Fruit fly (Drosophila melanogaster) whole organism, prepupa: ENCODE results near the gene CG15695.

ENCODE experiments used
- Blimp-1 ChIP-seq: fragments of 200-800 bp; sonication (Bioruptor generic); optimal IDR thresholded peaks from 3 replicates; lab custom pipeline; 2017; ENCODE audit warnings: missing biosample characterization, missing genetic modification characterization, mild to moderate bottlenecking, moderate library complexity, missing genetic modification reagents
- CG10631 ChIP-seq: fragments of 200-800 bp; sonication (Bioruptor generic); optimal IDR thresholded peaks from 2 replicates; lab custom pipeline; 2016; ENCODE audit warnings: missing biosample characterization, missing genetic modification characterization
- CG11294 ChIP-seq: fragments of 200-800 bp; sonication (Bioruptor generic); IDR thresholded peaks from 2 replicates; pipeline ENCODE4 v1.3.6; 2022; ENCODE audit warnings: missing biosample characterization, missing genetic modification characterization
- CG11762 ChIP-seq: fragments of 200-800 bp; sonication (Bioruptor generic); optimal IDR thresholded peaks from 3 replicates; lab custom pipeline; 2016; ENCODE audit warnings: missing biosample characterization, missing genetic modification characterization; ENCODE audit not compliant: insufficient read depth
- CG11902 ChIP-seq: fragments of 200-800 bp; sonication (Bioruptor generic); optimal IDR thresholded peaks from 3 replicates; lab custom pipeline; 2016; ENCODE audit warnings: missing biosample characterization, missing genetic modification characterization
- CG15336 ChIP-seq: fragments of 200-800 bp; sonication (Bioruptor generic); IDR thresholded peaks from 2 replicates; pipeline ENCODE4 v1.3.6; 2022; ENCODE audit warnings: missing biosample characterization, missing genetic modification characterization
- CG1621 ChIP-seq: fragments of 200-800 bp; sonication (Bioruptor generic); optimal IDR thresholded peaks from 3 replicates; lab custom pipeline; 2018; ENCODE audit warnings: missing biosample characterization, mild to moderate bottlenecking, missing genetic modification characterization
- CG16779 ChIP-seq: fragments of 200-800 bp; sonication (Bioruptor generic); optimal IDR thresholded peaks from 3 replicates; lab custom pipeline; 2017; ENCODE audit warnings: missing biosample characterization, mild to moderate bottlenecking, missing genetic modification characterization
- CG3032 ChIP-seq: fragments of 200-800 bp; optimal IDR thresholded peaks from 2 replicates; lab custom pipeline; 2019; ENCODE audit warnings: missing biosample characterization, mild to moderate bottlenecking, missing genetic modification characterization, moderate library complexity
- CG4318 ChIP-seq: fragments of 200-800 bp; sonication (Bioruptor generic); optimal IDR thresholded peaks from 3 replicates; lab custom pipeline; 2017; ENCODE audit warnings: missing biosample characterization, mild to moderate bottlenecking, missing genetic modification characterization
- CG6163 ChIP-seq: fragments of 200-800 bp; sonication (Bioruptor generic); IDR thresholded peaks from 3 replicates; pipeline ENCODE4 v1.3.6; 2022; ENCODE audit warnings: missing biosample characterization, missing genetic modification characterization
- CG6276 ChIP-seq: fragments of 200-800 bp; sonication (Bioruptor generic); optimal IDR thresholded peaks from 2 replicates; lab custom pipeline; 2017; ENCODE audit warnings: missing biosample characterization, mild to moderate bottlenecking, missing genetic modification characterization
- CG6792 ChIP-seq: fragments of 200-800 bp; sonication (Bioruptor generic); optimal IDR thresholded peaks from 3 replicates; lab custom pipeline; 2016; ENCODE audit warnings: missing biosample characterization, missing genetic modification characterization
- CG6808 ChIP-seq: fragments of 200-800 bp; sonication (Bioruptor generic); optimal IDR thresholded peaks from 3 replicates; lab custom pipeline; 2017; ENCODE audit warnings: missing biosample characterization, missing genetic modification characterization, mild to moderate bottlenecking, moderate library complexity, missing genetic modification reagents
- CG7368 ChIP-seq: fragments of 200-800 bp; sonication (Bioruptor generic); optimal IDR thresholded peaks from 3 replicates; lab custom pipeline; 2016; ENCODE audit warnings: missing biosample characterization, missing genetic modification characterization
- CG8119 ChIP-seq: fragments of 200-800 bp; sonication (Bioruptor generic); IDR thresholded peaks from 3 replicates; pipeline ENCODE4 v1.3.6; 2022; ENCODE audit warnings: missing biosample characterization, missing genetic modification characterization
- CG9139 ChIP-seq: fragments of 200-800 bp; sonication (Bioruptor generic); optimal IDR thresholded peaks from 3 replicates; lab custom pipeline; 2017; ENCODE audit warnings: missing biosample characterization, mild to moderate bottlenecking, missing genetic modification characterization
- Eip75B ChIP-seq: fragments of 200-800 bp; sonication (Bioruptor generic); optimal IDR thresholded peaks from 3 replicates; lab custom pipeline; 2016; ENCODE audit warnings: missing biosample characterization, missing genetic modification characterization
- Eip78C ChIP-seq: fragments of 200-800 bp; sonication (Bioruptor generic); peaks from one replicate; lab custom pipeline; 2016; ENCODE audit warnings: missing biosample characterization, missing genetic modification characterization
- Eip93F ChIP-seq: fragments of 200-800 bp; sonication (Bioruptor generic); optimal IDR thresholded peaks from 2 replicates; lab custom pipeline; 2016; ENCODE audit warnings: missing biosample characterization, mild to moderate bottlenecking, missing genetic modification characterization
- Ets96B ChIP-seq: fragments of 200-800 bp; optimal IDR thresholded peaks from 2 replicates; lab custom pipeline; 2019; ENCODE audit warnings: missing biosample characterization, mild to moderate bottlenecking, missing genetic modification characterization, moderate library complexity
- Hr39 ChIP-seq: fragments of 200-800 bp; sonication (Bioruptor generic); optimal IDR thresholded peaks from 2 replicates; lab custom pipeline; 2016; ENCODE audit warnings: missing biosample characterization, missing genetic modification characterization
- Met ChIP-seq: fragments of 200-800 bp; sonication (Bioruptor generic); optimal IDR thresholded peaks from 3 replicates; lab custom pipeline; 2016; ENCODE audit warnings: missing biosample characterization, missing genetic modification characterization
- OdsH ChIP-seq: fragments of 200-800 bp; sonication (Bioruptor generic); optimal IDR thresholded peaks from 3 replicates; lab custom pipeline; 2016; ENCODE audit warnings: missing biosample characterization, missing genetic modification characterization
- Smox ChIP-seq: fragments of 200-800 bp; sonication (Bioruptor generic); optimal IDR thresholded peaks from 3 replicates; lab custom pipeline; 2016; ENCODE audit warnings: missing biosample characterization, missing genetic modification characterization
- Sox14 ChIP-seq: fragments of 200-800 bp; sonication (Bioruptor generic); optimal IDR thresholded peaks from 3 replicates; lab custom pipeline; 2016; ENCODE audit warnings: missing biosample characterization, missing genetic modification characterization
- Sox15 ChIP-seq: fragments of 200-800 bp; sonication (Bioruptor generic); optimal IDR thresholded peaks from 3 replicates; lab custom pipeline; 2016; ENCODE audit warnings: missing biosample characterization, missing genetic modification characterization
- achi ChIP-seq: fragments of 200-800 bp; sonication (Bioruptor generic); optimal IDR thresholded peaks from 3 replicates; lab custom pipeline; 2016; ENCODE audit warnings: missing biosample characterization, missing genetic modification characterization
- acj6 ChIP-seq: fragments of 200-800 bp; sonication (Bioruptor generic); optimal IDR thresholded peaks from 3 replicates; lab custom pipeline; 2016; ENCODE audit warnings: missing biosample characterization, missing genetic modification characterization
- dac ChIP-seq: fragments of 200-800 bp; sonication (Bioruptor generic); optimal IDR thresholded peaks from 2 replicates; lab custom pipeline; 2017; ENCODE audit warnings: missing biosample characterization, mild to moderate bottlenecking, missing genetic modification characterization
- esn ChIP-seq: fragments of 200-800 bp; sonication (Bioruptor generic); optimal IDR thresholded peaks from 2 replicates; lab custom pipeline; 2016; ENCODE audit warnings: missing biosample characterization, mild to moderate bottlenecking, missing genetic modification characterization, moderate library complexity
- fd59A ChIP-seq: fragments of 200-800 bp; sonication (Bioruptor generic); optimal IDR thresholded peaks from 2 replicates; lab custom pipeline; 2017; ENCODE audit warnings: missing biosample characterization, mild to moderate bottlenecking, missing genetic modification characterization, missing genetic modification reagents
- fd85E ChIP-seq: fragments of 200-800 bp; sonication (Bioruptor generic); optimal IDR thresholded peaks from 3 replicates; lab custom pipeline; 2016; ENCODE audit warnings: missing biosample characterization, missing genetic modification characterization
- net ChIP-seq: fragments of 200-800 bp; sonication (Bioruptor generic); optimal IDR thresholded peaks from 3 replicates; lab custom pipeline; 2016; ENCODE audit warnings: missing biosample characterization, missing genetic modification characterization
- pdm3 ChIP-seq: fragments of 200-800 bp; sonication (Bioruptor generic); optimal IDR thresholded peaks from 3 replicates; lab custom pipeline; 2016; ENCODE audit warnings: missing biosample characterization, missing genetic modification characterization
- salr ChIP-seq, 2 experiments: fragments of 200-800 bp; sonication (Bioruptor generic); optimal IDR thresholded peaks; 3 replicates each; lab custom pipeline; 2016 to 2018; ENCODE audit warnings: missing biosample characterization in 2 of 2, missing genetic modification characterization in 2 of 2, mild to moderate bottlenecking in 1 of 2
- spab ChIP-seq: fragments of 200-800 bp; sonication (Bioruptor generic); optimal IDR thresholded peaks from 2 replicates; lab custom pipeline; 2017; ENCODE audit warnings: missing biosample characterization, mild to moderate bottlenecking, missing genetic modification characterization, missing genetic modification reagents
- svp ChIP-seq: fragments of 200-800 bp; sonication (Bioruptor generic); peaks from one replicate; lab custom pipeline; 2016; ENCODE audit warnings: missing biosample characterization, missing genetic modification characterization
- vri ChIP-seq: fragments of 200-800 bp; sonication (Bioruptor generic); optimal IDR thresholded peaks from 3 replicates; lab custom pipeline; 2016; ENCODE audit warnings: missing biosample characterization, mild to moderate bottlenecking, missing genetic modification characterization

The CG15695 gene

DNA sequence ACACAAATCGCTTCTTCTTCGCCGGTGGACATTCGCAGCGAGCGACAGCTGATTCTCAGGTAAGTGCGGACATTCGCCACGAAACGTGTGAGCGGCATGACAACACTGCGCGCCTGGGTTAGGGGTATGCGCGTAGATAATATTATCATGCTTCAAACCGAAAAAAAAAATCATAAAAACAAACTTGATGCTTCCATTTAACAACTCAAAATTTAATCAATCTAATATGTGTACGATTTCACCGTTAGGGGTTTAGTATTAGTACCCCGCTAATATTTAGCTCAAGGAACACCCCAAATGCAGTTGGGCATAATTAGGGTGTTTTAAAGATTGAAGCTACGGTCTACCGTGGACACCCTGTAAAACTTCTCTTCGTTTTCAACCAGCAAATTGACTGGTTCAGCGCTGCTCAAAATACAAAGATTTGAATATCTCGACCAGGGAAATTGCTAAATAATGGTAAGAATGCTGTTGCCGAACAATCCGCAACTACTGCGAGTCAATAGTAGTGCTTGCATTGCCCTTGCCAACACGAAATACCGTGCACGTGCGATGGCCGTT is 20.0 kb upstream of the CG15695 start, which contains the start of the genes CG17271 and RpS20 (continued):
- TF ChIP-seq fd85E (GFP tag; lab: Kevin White, UChicago) (peak; percentile 70), CG6163 (peak; percentile 90), vri (no peak), dac (GFP tag; lab: Kevin White, UChicago) (peak; percentile 80), Eip93F (GFP tag; lab: Kevin White, UChicago) (peak; percentile 32), CG10631 (GFP tag; lab: Kevin White, UChicago) (peak; percentile 90), CG6792 (GFP tag; lab: Kevin White, UChicago) (peak; percentile 83), Ets96B (tag; lab: Kevin White, UChicago) (peak; percentile 75), Sox15 (GFP tag; lab: Kevin White, UChicago) (peak; percentile 87), Eip75B (peak; percentile 91), CG9139 (peak; percentile 11), CG4318 (GFP tag; lab: Kevin White, UChicago) (peak; percentile 82), Eip78C (GFP tag; lab: Kevin White, UChicago) (peak; percentile 90), Sox14 (GFP tag; lab: Kevin White, UChicago) (peak; percentile 87), acj6 (peak; percentile 92), CG8119 (GFP tag; lab: Robert Waterston, UW) (peak; percentile 73), Blimp-1 (GFP tag; lab: Kevin White, UChicago) (no peak), fd59A (GFP tag; lab: Kevin White, UChicago) (no peak), CG11902 (GFP tag; lab: Kevin White, UChicago) (peak; percentile 80), CG15336 (GFP tag; lab: Robert Waterston, UW) (peak; percentile 82), Smox (GFP tag; lab: Kevin White, UChicago) (no peak), CG6808 (GFP tag; lab: Kevin White, UChicago) (peak; percentile 63), OdsH (GFP tag; lab: Kevin White, UChicago) (peak; percentile 90), CG7368 (GFP tag; lab: Kevin White, UChicago) (peak; percentile 79), pdm3 (peak; percentile 91), CG3032 (tag; lab: Kevin White, UChicago) (peak; percentile 77), svp (no peak), spab (GFP tag; lab: Kevin White, UChicago) (no peak), achi (peak; percentile 87), Met (GFP tag; lab: Kevin White, UChicago) (peak; percentile 90), CG6276 (GFP tag; lab: Kevin White, UChicago) (no peak), CG11294 (GFP tag; lab: Robert Waterston, UW) (peak; percentile 83; the same call in 1 of the 2 replicates), CG16779 (tag; lab: Kevin White, UChicago) (peak; percentile 31), Hr39 (GFP tag; lab: Kevin White, UChicago) (peak; percentile 92), CG1621 (tag; lab: Kevin White, UChicago) (peak; percentile 75), salr (GFP tag; optimal IDR thresholded peaks at IDR 0.05; lab: Kevin White, UChicago) (peak in 1 of 2 experiments; percentile 76), net (GFP tag; lab: Kevin White, UChicago) (peak; percentile 81), esn (peak; percentile 90)
- TF ChIP-seq, all 60 proteins: peak for 49

DNA sequence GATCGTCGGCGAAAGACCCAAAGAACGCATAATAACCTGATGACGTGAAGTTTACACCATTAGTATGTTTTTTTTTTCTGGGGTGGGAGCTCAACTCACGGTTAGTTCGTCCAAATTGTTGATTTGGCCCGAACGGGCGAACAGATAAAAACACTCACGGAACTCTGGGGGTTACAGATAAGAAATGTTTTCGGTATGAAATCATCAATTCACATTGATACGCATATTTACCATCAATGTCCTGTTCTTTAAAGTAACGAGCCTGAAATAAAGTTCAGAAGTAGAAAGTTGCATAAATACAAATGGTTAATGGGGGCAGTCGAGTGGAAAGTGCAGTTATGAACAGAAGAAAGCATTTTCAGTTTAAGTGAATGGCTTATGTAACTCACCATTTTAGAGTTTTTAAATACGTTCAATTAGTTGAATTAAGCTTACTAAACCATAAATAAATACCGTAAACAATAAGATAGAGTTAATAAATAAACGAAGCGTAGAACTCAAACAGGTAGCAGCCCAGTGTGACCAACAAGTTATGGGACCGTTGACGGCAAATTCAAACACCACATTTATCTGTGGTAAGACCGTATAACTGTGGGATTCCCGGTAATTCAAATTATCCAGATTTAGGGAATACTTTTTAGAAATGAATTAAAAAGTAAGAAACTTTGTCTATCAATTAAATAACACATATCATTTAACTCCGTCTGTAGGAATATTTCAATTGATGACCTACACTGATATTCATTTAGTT is 18.1 kb upstream of the CG15695 start, which contains the start of gene CG17272:
CG17272 (minus strand) TSS at position 536 of the 751 bp plus-strand sequence.
- peak; percentile 20 for TF ChIP-seq Eip78C (GFP tag; lab: Kevin White, UChicago)
- TF ChIP-seq CG11762 (GFP tag; lab: Kevin White, UChicago) = no peak
